Fruit fly (Drosophila melanogaster) whole organism, prepupa: Measurements from ENCODE around the gene Ets21C.
A peak's percentile ranks its signal among the peaks of the same experiment; 100 is the strongest.

Source experiments
- CG10669 ChIP-seq: fragments of 200-800 bp; sonication (Bioruptor generic); optimal IDR thresholded peaks from 3 replicates; lab custom pipeline; 2018; ENCODE audit warnings: missing biosample characterization, mild to moderate bottlenecking, missing genetic modification characterization, moderate library complexity
- CG11762 ChIP-seq: fragments of 200-800 bp; sonication (Bioruptor generic); optimal IDR thresholded peaks from 3 replicates; lab custom pipeline; 2016; ENCODE audit warnings: missing biosample characterization, missing genetic modification characterization; ENCODE audit not compliant: insufficient read depth
- CG11902 ChIP-seq: fragments of 200-800 bp; sonication (Bioruptor generic); optimal IDR thresholded peaks from 3 replicates; lab custom pipeline; 2016; ENCODE audit warnings: missing biosample characterization, missing genetic modification characterization
- CG1621 ChIP-seq: fragments of 200-800 bp; sonication (Bioruptor generic); optimal IDR thresholded peaks from 3 replicates; lab custom pipeline; 2018; ENCODE audit warnings: missing biosample characterization, mild to moderate bottlenecking, missing genetic modification characterization
- CG16779 ChIP-seq: fragments of 200-800 bp; sonication (Bioruptor generic); optimal IDR thresholded peaks from 3 replicates; lab custom pipeline; 2017; ENCODE audit warnings: missing biosample characterization, mild to moderate bottlenecking, missing genetic modification characterization
- CG3032 ChIP-seq: fragments of 200-800 bp; optimal IDR thresholded peaks from 2 replicates; lab custom pipeline; 2019; ENCODE audit warnings: missing biosample characterization, mild to moderate bottlenecking, missing genetic modification characterization, moderate library complexity
- CG31627 ChIP-seq: fragments of 200-800 bp; sonication (Bioruptor generic); optimal IDR thresholded peaks from 3 replicates; lab custom pipeline; 2016; ENCODE audit warnings: missing biosample characterization, missing genetic modification characterization
- CG32006 ChIP-seq: fragments of 200-800 bp; sonication (Bioruptor generic); optimal IDR thresholded peaks from 3 replicates; lab custom pipeline; 2017; ENCODE audit warnings: missing biosample characterization, mild to moderate bottlenecking, missing genetic modification characterization
- CG34406 ChIP-seq: fragments of 200-800 bp; sonication (Bioruptor generic); optimal IDR thresholded peaks from 3 replicates; lab custom pipeline; 2016; ENCODE audit warnings: missing biosample characterization, missing genetic modification characterization
- CG6163 ChIP-seq: fragments of 200-800 bp; sonication (Bioruptor generic); IDR thresholded peaks from 3 replicates; pipeline ENCODE4 v1.3.6; 2022; ENCODE audit warnings: missing biosample characterization, missing genetic modification characterization
- CG6792 ChIP-seq: fragments of 200-800 bp; sonication (Bioruptor generic); optimal IDR thresholded peaks from 3 replicates; lab custom pipeline; 2016; ENCODE audit warnings: missing biosample characterization, missing genetic modification characterization
- CG6808 ChIP-seq: fragments of 200-800 bp; sonication (Bioruptor generic); optimal IDR thresholded peaks from 3 replicates; lab custom pipeline; 2017; ENCODE audit warnings: missing biosample characterization, missing genetic modification characterization, mild to moderate bottlenecking, moderate library complexity, missing genetic modification reagents
- CG8319 ChIP-seq: fragments of 200-800 bp; sonication (Bioruptor generic); optimal IDR thresholded peaks from 3 replicates; lab custom pipeline; 2016; ENCODE audit warnings: missing biosample characterization, missing genetic modification characterization
- Eip78C ChIP-seq: fragments of 200-800 bp; sonication (Bioruptor generic); peaks from one replicate; lab custom pipeline; 2016; ENCODE audit warnings: missing biosample characterization, missing genetic modification characterization
- Eip93F ChIP-seq: fragments of 200-800 bp; sonication (Bioruptor generic); optimal IDR thresholded peaks from 2 replicates; lab custom pipeline; 2016; ENCODE audit warnings: missing biosample characterization, mild to moderate bottlenecking, missing genetic modification characterization
- Ets21C ChIP-seq: fragments of 200-800 bp; sonication (Bioruptor generic); optimal IDR thresholded peaks from 3 replicates; lab custom pipeline; 2016; ENCODE audit warnings: missing biosample characterization, missing genetic modification characterization
- Ets96B ChIP-seq: fragments of 200-800 bp; optimal IDR thresholded peaks from 2 replicates; lab custom pipeline; 2019; ENCODE audit warnings: missing biosample characterization, mild to moderate bottlenecking, missing genetic modification characterization, moderate library complexity
- Hr38 ChIP-seq: sonication (Bioruptor generic); optimal IDR thresholded peaks from 2 replicates; lab custom pipeline; 2016; ENCODE audit warnings: missing biosample characterization, missing genetic modification characterization
- Hr4 ChIP-seq: fragments of 200-800 bp; sonication (Bioruptor generic); optimal IDR thresholded peaks from 3 replicates; lab custom pipeline; 2016; ENCODE audit warnings: missing biosample characterization, missing genetic modification characterization
- Met ChIP-seq: fragments of 200-800 bp; sonication (Bioruptor generic); optimal IDR thresholded peaks from 3 replicates; lab custom pipeline; 2016; ENCODE audit warnings: missing biosample characterization, missing genetic modification characterization
- OdsH ChIP-seq: fragments of 200-800 bp; sonication (Bioruptor generic); optimal IDR thresholded peaks from 3 replicates; lab custom pipeline; 2016; ENCODE audit warnings: missing biosample characterization, missing genetic modification characterization
- Smox ChIP-seq: fragments of 200-800 bp; sonication (Bioruptor generic); optimal IDR thresholded peaks from 3 replicates; lab custom pipeline; 2016; ENCODE audit warnings: missing biosample characterization, missing genetic modification characterization
- Sox14 ChIP-seq: fragments of 200-800 bp; sonication (Bioruptor generic); optimal IDR thresholded peaks from 3 replicates; lab custom pipeline; 2016; ENCODE audit warnings: missing biosample characterization, missing genetic modification characterization
- Sox15 ChIP-seq: fragments of 200-800 bp; sonication (Bioruptor generic); optimal IDR thresholded peaks from 3 replicates; lab custom pipeline; 2016; ENCODE audit warnings: missing biosample characterization, missing genetic modification characterization
- achi ChIP-seq: fragments of 200-800 bp; sonication (Bioruptor generic); optimal IDR thresholded peaks from 3 replicates; lab custom pipeline; 2016; ENCODE audit warnings: missing biosample characterization, missing genetic modification characterization
- acj6 ChIP-seq: fragments of 200-800 bp; sonication (Bioruptor generic); optimal IDR thresholded peaks from 3 replicates; lab custom pipeline; 2016; ENCODE audit warnings: missing biosample characterization, missing genetic modification characterization
- dac ChIP-seq: fragments of 200-800 bp; sonication (Bioruptor generic); optimal IDR thresholded peaks from 2 replicates; lab custom pipeline; 2017; ENCODE audit warnings: missing biosample characterization, mild to moderate bottlenecking, missing genetic modification characterization
- eg ChIP-seq: fragments of 200-800 bp; sonication (Bioruptor generic); IDR thresholded peaks from 3 replicates; pipeline ENCODE4 v1.3.6; 2022; ENCODE audit warnings: missing biosample characterization, missing genetic modification characterization
- fd59A ChIP-seq: fragments of 200-800 bp; sonication (Bioruptor generic); optimal IDR thresholded peaks from 2 replicates; lab custom pipeline; 2017; ENCODE audit warnings: missing biosample characterization, mild to moderate bottlenecking, missing genetic modification characterization, missing genetic modification reagents
- fd85E ChIP-seq: fragments of 200-800 bp; sonication (Bioruptor generic); optimal IDR thresholded peaks from 3 replicates; lab custom pipeline; 2016; ENCODE audit warnings: missing biosample characterization, missing genetic modification characterization
- fkh ChIP-seq: fragments of 200-800 bp; sonication (Bioruptor generic); optimal IDR thresholded peaks from 3 replicates; lab custom pipeline; 2017; ENCODE audit warnings: missing biosample characterization, mild to moderate bottlenecking, missing genetic modification characterization, moderate library complexity
- pdm3 ChIP-seq: fragments of 200-800 bp; sonication (Bioruptor generic); optimal IDR thresholded peaks from 3 replicates; lab custom pipeline; 2016; ENCODE audit warnings: missing biosample characterization, missing genetic modification characterization
- svp ChIP-seq: fragments of 200-800 bp; sonication (Bioruptor generic); peaks from one replicate; lab custom pipeline; 2016; ENCODE audit warnings: missing biosample characterization, missing genetic modification characterization
- topi ChIP-seq: fragments of 200-800 bp; sonication (Bioruptor generic); optimal IDR thresholded peaks from 3 replicates; lab custom pipeline; 2016; ENCODE audit warnings: missing biosample characterization, missing genetic modification characterization
- vri ChIP-seq: fragments of 200-800 bp; sonication (Bioruptor generic); optimal IDR thresholded peaks from 3 replicates; lab custom pipeline; 2016; ENCODE audit warnings: missing biosample characterization, mild to moderate bottlenecking, missing genetic modification characterization

Ets21C gene

dm6 chr2L:594048-594447 is 41.3 kb upstream of the Ets21C start:
- TF ChIP-seq CG11902 = no peak
- TF ChIP-seq fd59A (GFP tag; lab: Kevin White, UChicago) = no peak
- TF ChIP-seq CG34406 = no peak
- TF ChIP-seq CG6808 = no peak
- no peak for TF ChIP-seq CG8319 (GFP tag; lab: Kevin White, UChicago)
- no peak for TF ChIP-seq CG3032
- no peak for TF ChIP-seq CG10669 (GFP tag; lab: Kevin White, UChicago)
- no peak for TF ChIP-seq Met (GFP tag; lab: Kevin White, UChicago)
- TF ChIP-seq CG6163 = no peak
- TF ChIP-seq CG16779 (tag; lab: Kevin White, UChicago) = no peak
- no peak for TF ChIP-seq fd85E (GFP tag; lab: Kevin White, UChicago)
- TF ChIP-seq achi = no peak
- no peak for TF ChIP-seq Hr38 (GFP tag; lab: Kevin White, UChicago)
- TF ChIP-seq CG1621 (tag; lab: Kevin White, UChicago) = no peak

- no peak for TF ChIP-seq CG16779 (tag; lab: Kevin White, UChicago)
- TF ChIP-seq Sox14 = no peak
- TF ChIP-seq Eip78C (GFP tag; lab: Kevin White, UChicago) = no peak
- no peak for TF ChIP-seq CG11902
- no peak for TF ChIP-seq CG34406
- peak; percentile 6 for TF ChIP-seq fkh (GFP tag; lab: Kevin White, UChicago)
Observed at dm6 chr2L:591511-591910, 38.8 kb upstream of the Ets21C start.

- TF ChIP-seq Sox14 = no peak
Observed at dm6 chr2L:585268-585667, 32.5 kb upstream of the Ets21C start.

dm6 chr2L:577186-577585 is 24.5 kb upstream of the Ets21C start, which contains the start of gene Pph13:
Pph13 (plus strand) TSS chr2L:577486.
- no peak for TF ChIP-seq acj6 (GFP tag; lab: Kevin White, UChicago)
- no peak for TF ChIP-seq CG11762
- TF ChIP-seq dac (GFP tag; lab: Kevin White, UChicago) = no peak
- no peak for TF ChIP-seq topi (GFP tag; lab: Kevin White, UChicago)
- no peak for TF ChIP-seq OdsH (GFP tag; lab: Kevin White, UChicago)
- no peak for TF ChIP-seq fkh (GFP tag; lab: Kevin White, UChicago)
- TF ChIP-seq pdm3 (GFP tag; lab: Kevin White, UChicago) = no peak
- TF ChIP-seq Hr4 (GFP tag; lab: Kevin White, UChicago) = no peak
- TF ChIP-seq Ets96B (tag; lab: Kevin White, UChicago) = no peak
- TF ChIP-seq CG31627 (GFP tag; lab: Kevin White, UChicago) = no peak
- TF ChIP-seq eg (GFP tag; lab: Robert Waterston, UW) = no peak
- TF ChIP-seq Smox (GFP tag; lab: Kevin White, UChicago) = no peak
- TF ChIP-seq Eip93F = no peak
- TF ChIP-seq CG8319 (GFP tag; lab: Kevin White, UChicago) = no peak
- no peak for TF ChIP-seq CG32006 (GFP tag; lab: Kevin White, UChicago)
- no peak for TF ChIP-seq CG6808
- no peak for TF ChIP-seq fd85E (GFP tag; lab: Kevin White, UChicago)
- TF ChIP-seq Sox15 = no peak
- TF ChIP-seq CG3032 = no peak

- no peak for TF ChIP-seq acj6 (GFP tag; lab: Kevin White, UChicago)
- no peak for TF ChIP-seq Ets21C (GFP tag; lab: Kevin White, UChicago)
- peak; percentile 94 for TF ChIP-seq svp (GFP tag; lab: Kevin White, UChicago)
- TF ChIP-seq vri = no peak
- TF ChIP-seq CG6792 (GFP tag; lab: Kevin White, UChicago) = no peak
- no peak for TF ChIP-seq eg (GFP tag; lab: Robert Waterston, UW)
Observed at dm6 chr2L:576559-577184, 23.9 kb upstream of the Ets21C start, which contains the start of gene Ptth. Ptth (minus strand) TSS chr2L:576896.
